Worm (Caenorhabditis elegans) whole organism, young adult: Measurements from ENCODE around the gene ergo-1.

Experiments
- F55B11.4 ChIP-seq: sonication (generic microtip); optimal IDR thresholded peaks from 2 replicates; lab custom pipeline; 2016; ENCODE audit warnings: missing compliant biosample characterization, missing genetic modification characterization, borderline replicate concordance; ENCODE audit not compliant: insufficient read depth
- hlh-26 ChIP-seq: fragments of 200-800 bp; sonication (Bioruptor generic); conservative IDR thresholded peaks from 2 replicates; pipeline ENCODE4 v1.3.6; 2022; ENCODE audit warnings: missing genetic modification reagents, missing genetic modification characterization, missing compliant biosample characterization
- unc-62 ChIP-seq: fragments of 150-350 bp; optimal IDR thresholded peaks from 2 replicates; lab custom pipeline; 2014; ENCODE audit warnings: missing biosample characterization, missing genetic modification reagents, missing genetic modification characterization

DNA sequence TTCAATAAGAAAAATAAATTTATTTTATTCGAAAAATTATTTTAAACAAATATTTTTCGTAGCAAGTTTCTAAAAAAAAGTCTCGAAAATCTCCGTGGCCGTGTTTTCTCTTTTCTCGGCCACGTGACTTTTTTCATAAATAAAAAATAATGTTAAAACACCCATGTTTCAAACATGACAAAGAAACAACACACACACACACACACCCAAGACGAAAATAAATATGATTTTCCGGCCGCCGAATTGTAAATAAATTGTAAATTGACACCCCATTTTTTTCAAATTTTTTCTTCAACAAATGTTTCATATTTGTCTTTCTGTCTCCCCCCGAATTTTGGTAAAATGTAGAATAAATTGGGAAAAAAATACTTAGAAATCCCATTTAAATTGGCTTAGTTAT lies 30.8 kb upstream of the ergo-1 start:
- TF ChIP-seq hlh-26 (GFP tag; lab: Robert Waterston, UW) (no peak), F55B11.4 (no peak), unc-62 (no peak)
